Fruit fly (Drosophila melanogaster): ENCODE data around the gene CG14325.

The CG14325 gene

DNA sequence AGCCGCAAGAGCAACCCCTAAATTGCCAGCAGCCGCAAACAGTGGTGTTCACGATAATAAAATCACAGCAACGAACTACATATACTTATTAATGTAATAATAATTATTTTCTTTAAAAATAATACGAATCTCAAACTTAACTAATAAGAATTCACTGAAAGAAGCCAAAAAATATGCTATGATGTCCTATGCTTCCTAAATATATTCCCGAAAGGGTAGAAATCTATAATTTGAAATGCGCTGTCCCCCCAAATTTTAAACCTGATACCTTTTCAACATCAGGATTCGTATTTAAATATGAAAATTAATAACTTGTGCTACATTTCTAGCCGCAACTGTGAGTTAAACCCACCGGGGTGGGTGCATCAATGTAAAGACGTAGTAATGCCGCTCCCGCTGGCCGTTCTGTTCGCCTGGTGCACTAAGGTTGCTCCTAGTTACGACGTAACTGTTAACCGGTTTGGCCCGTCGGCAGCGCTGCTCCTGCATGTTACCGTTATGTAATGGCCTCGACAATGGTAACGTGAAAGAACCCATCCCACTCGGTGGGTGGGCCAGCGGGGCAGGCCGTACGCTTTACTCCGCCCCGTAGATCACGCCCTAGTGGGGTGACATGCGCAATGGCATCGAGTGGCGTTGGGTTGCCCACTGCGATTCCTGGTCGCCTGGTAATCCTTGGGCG lies 22.6 kb upstream of the CG14325 start (continued):
- no peak for TF ChIP-seq CG2129 (GFP tag; IDR thresholded peaks at IDR 0.05; ENCODE audit: partially characterized antibody)
- peak; percentile 90 for TF ChIP-seq CG7839 (tag; optimal IDR thresholded peaks at IDR 0.05)
- TF ChIP-seq caup (GFP tag; optimal IDR thresholded peaks at IDR 0.05; ENCODE audit: severe bottlenecking): peak; percentile 77
- TF ChIP-seq CG18764 (GFP tag; optimal IDR thresholded peaks at IDR 0.05): peak; percentile 43
- no peak for TF ChIP-seq yki (optimal IDR thresholded peaks at IDR 0.05)
- TF ChIP-seq corto (GFP tag; optimal IDR thresholded peaks at IDR 0.05): no peak
- peak; percentile 84 for TF ChIP-seq CG3281 (GFP tag; optimal IDR thresholded peaks at IDR 0.05)
- TF ChIP-seq CG14441 (GFP tag; IDR thresholded peaks at IDR 0.05): peak; percentile 64
- no peak for TF ChIP-seq nerfin-2 (GFP tag; IDR thresholded peaks at IDR 0.05; ENCODE audit: partially characterized antibody)
- TF ChIP-seq lmd (GFP tag; IDR thresholded peaks at IDR 0.05): peak; percentile 83
- no peak for TF ChIP-seq MBD-R2 (GFP tag; IDR thresholded peaks at IDR 0.05)
- peak; percentile 79 for TF ChIP-seq Spps (tag; optimal IDR thresholded peaks at IDR 0.05)
- TF ChIP-seq Drgx (GFP tag; IDR thresholded peaks at IDR 0.05): no peak
- peak; percentile 89 for TF ChIP-seq phol (tag; optimal IDR thresholded peaks at IDR 0.05)
- TF ChIP-seq pros (GFP tag; optimal IDR thresholded peaks at IDR 0.05): peak; percentile 99
- TF ChIP-seq CG30403 (GFP tag; optimal IDR thresholded peaks at IDR 0.05): peak; percentile 80
- no peak for TF ChIP-seq NK7.1 (GFP tag; optimal IDR thresholded peaks at IDR 0.05)
- TF ChIP-seq HmgD (GFP tag; optimal IDR thresholded peaks at IDR 0.05): peak; percentile 7
- no peak for TF ChIP-seq Poxn (GFP tag; IDR thresholded peaks at IDR 0.05)
- peak; percentile 20 for TF ChIP-seq cato (GFP tag; optimal IDR thresholded peaks at IDR 0.05; ENCODE audit: borderline replicate concordance)
- TF ChIP-seq ab (GFP tag; optimal IDR thresholded peaks at IDR 0.05): peak; percentile 44
- TF ChIP-seq NC2β (GFP tag; optimal IDR thresholded peaks at IDR 0.05): peak; percentile 15
- peak; percentile 37 for TF ChIP-seq oc (tag; optimal IDR thresholded peaks at IDR 0.05)
- no peak; the same call in 1 of the 2 replicates for TF ChIP-seq peb (GFP tag; IDR thresholded peaks at IDR 0.05)
- TF ChIP-seq CG10959 (GFP tag; IDR thresholded peaks at IDR 0.05): peak; percentile 64; the same call in 1 of the 2 replicates
- TF ChIP-seq CG12071 (GFP tag; optimal IDR thresholded peaks at IDR 0.05): no peak
- TF ChIP-seq CG12219 (GFP tag; optimal IDR thresholded peaks at IDR 0.05): peak; percentile 68
- TF ChIP-seq tll (GFP tag; optimal IDR thresholded peaks at IDR 0.05): no peak
- no peak for TF ChIP-seq CG12236 (GFP tag; optimal IDR thresholded peaks at IDR 0.05)
- no peak for TF ChIP-seq cas (GFP tag; IDR thresholded peaks at IDR 0.05)
- TF ChIP-seq prd (optimal IDR thresholded peaks at IDR 0.05): no peak
- peak; percentile 87 for TF ChIP-seq prd (GFP tag; IDR thresholded peaks at IDR 0.05)
- peak; percentile 40; the same call in 1 of the 2 replicates for TF ChIP-seq CG32532 (GFP tag; IDR thresholded peaks at IDR 0.05)
- peak; percentile 69 for TF ChIP-seq CG1602 (GFP tag; optimal IDR thresholded peaks at IDR 0.05)
- peak; percentile 87 for TF ChIP-seq CG8388 (GFP tag; optimal IDR thresholded peaks at IDR 0.05)
- TF ChIP-seq ftz-f1 (GFP tag; optimal IDR thresholded peaks at IDR 0.05): no peak
- peak; percentile 65 for TF ChIP-seq fd3F (GFP tag; optimal IDR thresholded peaks at IDR 0.05)
- peak; percentile 100 for TF ChIP-seq Kr (GFP tag; optimal IDR thresholded peaks at IDR 0.05)
- TF ChIP-seq Hmx (GFP tag; optimal IDR thresholded peaks at IDR 0.05): no peak
- peak; percentile 29 for TF ChIP-seq gcm2 (GFP tag; optimal IDR thresholded peaks at IDR 0.05)
- peak; percentile 78 for TF ChIP-seq CG12659 (GFP tag; optimal IDR thresholded peaks at IDR 0.05)
- TF ChIP-seq grau (tag; optimal IDR thresholded peaks at IDR 0.05): peak; percentile 89
- TF ChIP-seq HLH3B (GFP tag; IDR thresholded peaks at IDR 0.05): peak; percentile 58; the same call in 1 of the 2 replicates
- peak; percentile 87 for TF ChIP-seq CG13296 (GFP tag; optimal IDR thresholded peaks at IDR 0.05)
- TF ChIP-seq kah (GFP tag; optimal IDR thresholded peaks at IDR 0.05): peak; percentile 71
- TF ChIP-seq CG6854 (GFP tag; optimal IDR thresholded peaks at IDR 0.05): peak; percentile 82
- TF ChIP-seq ase (GFP tag; IDR thresholded peaks at IDR 0.05): no peak; the same call in 2 of the 3 replicates
- TF ChIP-seq CG34224 (GFP tag; IDR thresholded peaks at IDR 0.05; ENCODE audit: partially characterized antibody): peak; percentile 62; the same call in 2 of the 3 replicates
- no peak for TF ChIP-seq sc (optimal IDR thresholded peaks at IDR 0.05)
- TF ChIP-seq sc (GFP tag; optimal IDR thresholded peaks at IDR 0.05): peak; percentile 77
